Worm (Caenorhabditis elegans): Measurements from ENCODE around the gene set-1.
A peak's percentile ranks its signal among the peaks of the same experiment; 100 is the strongest.

Gene set-1

DNA sequence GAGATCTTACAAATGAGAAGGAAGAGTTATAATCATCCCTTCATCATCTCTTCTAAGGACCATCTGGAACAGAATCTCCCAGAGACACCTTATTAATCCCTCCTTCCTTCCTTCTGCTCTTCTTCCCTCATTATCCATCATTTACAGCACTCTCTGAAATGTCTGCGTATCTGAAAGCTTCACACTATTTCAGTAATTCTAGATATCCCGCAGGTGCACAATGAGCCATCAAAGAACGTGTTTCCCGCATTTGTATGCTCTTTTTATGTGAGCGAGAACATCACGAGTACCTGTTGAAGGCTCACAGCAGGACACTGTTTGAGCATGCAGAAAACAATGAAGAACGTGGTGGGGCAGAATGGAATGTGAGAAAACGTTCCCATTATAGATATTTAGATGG, 24.2 kb upstream of the set-1 start (continued):
- TF ChIP-seq lir-3 (tag; optimal IDR thresholded peaks at IDR 0.05) (no peak), dmd-9 (GFP tag; IDR thresholded peaks at IDR 0.05) (no peak)

ce11 chrIII:6471451-6471850, 19.3 kb upstream of the set-1 start, which contains the start of gene wht-6:
wht-6 (plus strand) TSS chrIII:6471751.
- TF ChIP-seq aha-1 (tag) (no peak), jun-1 (tag; optimal IDR thresholded peaks at IDR 0.05) (no peak), lin-39 (tag; optimal IDR thresholded peaks at IDR 0.05) (no peak), arid-1 (GFP tag; conservative IDR thresholded peaks at IDR 0.05) (no peak), nhr-48 (tag; optimal IDR thresholded peaks at IDR 0.05) (no peak), lin-1 (GFP tag; IDR thresholded peaks at IDR 0.05) (no peak), saeg-2 (GFP tag; IDR thresholded peaks at IDR 0.05) (no peak), daf-16 (GFP tag; optimal IDR thresholded peaks at IDR 0.05) (no peak), daf-16 (tag; optimal IDR thresholded peaks at IDR 0.05) (no peak), mdl-1 (tag; optimal IDR thresholded peaks at IDR 0.05) (no peak)

DNA sequence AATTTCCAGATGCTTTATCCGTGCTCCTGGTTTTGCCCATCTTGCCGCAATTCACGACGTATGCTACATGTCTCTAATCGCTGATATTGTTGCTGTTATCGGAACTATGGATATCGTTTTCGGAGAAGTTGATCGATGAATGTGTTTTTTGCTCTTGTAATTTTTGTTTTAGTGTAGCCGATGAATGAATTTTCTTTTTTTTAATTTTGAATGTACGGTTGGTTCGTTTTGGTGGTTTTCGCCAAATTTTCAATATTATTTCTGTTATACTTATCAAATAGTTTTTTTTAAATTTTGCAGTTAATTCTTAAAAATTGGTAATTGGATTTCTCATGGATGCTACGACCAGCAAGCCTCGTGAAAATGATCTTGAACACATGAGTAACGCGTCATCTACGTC, 14.8 kb upstream of the set-1 start, which contains the start of gene T26A5.2:
Gene T26A5.2, plus strand, starts transcription at position 301 of the 400 bp plus-strand sequence.
- TF ChIP-seq ceh-32 (tag; optimal IDR thresholded peaks at IDR 0.05; ENCODE audit: poor library complexity) (no peak), aha-1 (tag) (peak; percentile 4)

DNA sequence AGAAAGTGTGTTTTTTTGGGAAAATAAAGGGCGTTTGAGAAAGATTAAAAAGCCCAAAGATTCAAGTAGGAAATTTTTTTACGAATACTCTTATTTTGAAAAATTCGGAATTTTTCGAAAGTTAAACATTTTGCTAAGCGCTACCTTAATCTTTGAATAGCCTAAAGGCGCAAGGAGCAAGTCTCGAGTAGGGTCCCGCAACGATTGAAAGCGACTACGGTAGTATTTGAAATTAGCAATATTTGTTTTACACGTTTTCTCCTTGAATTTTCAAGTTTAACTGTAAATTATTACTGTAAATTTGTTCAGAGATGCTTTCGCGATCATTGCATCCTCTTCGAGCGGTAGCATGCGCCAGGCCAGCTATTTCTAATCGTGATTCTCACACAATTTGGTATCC, 12.7 kb upstream of the set-1 start, which contains the start of gene nduf-2.2:
Gene nduf-2.2, plus strand, starts transcription at position 310 of the 400 bp plus-strand sequence.
- TF ChIP-seq ama-1 (optimal IDR thresholded peaks at IDR 0.05) (no peak), ztf-7 (tag; optimal IDR thresholded peaks at IDR 0.05) (no peak), lin-15B (tag; optimal IDR thresholded peaks at IDR 0.05) (no peak), spr-1 (tag; optimal IDR thresholded peaks at IDR 0.05) (no peak)

DNA sequence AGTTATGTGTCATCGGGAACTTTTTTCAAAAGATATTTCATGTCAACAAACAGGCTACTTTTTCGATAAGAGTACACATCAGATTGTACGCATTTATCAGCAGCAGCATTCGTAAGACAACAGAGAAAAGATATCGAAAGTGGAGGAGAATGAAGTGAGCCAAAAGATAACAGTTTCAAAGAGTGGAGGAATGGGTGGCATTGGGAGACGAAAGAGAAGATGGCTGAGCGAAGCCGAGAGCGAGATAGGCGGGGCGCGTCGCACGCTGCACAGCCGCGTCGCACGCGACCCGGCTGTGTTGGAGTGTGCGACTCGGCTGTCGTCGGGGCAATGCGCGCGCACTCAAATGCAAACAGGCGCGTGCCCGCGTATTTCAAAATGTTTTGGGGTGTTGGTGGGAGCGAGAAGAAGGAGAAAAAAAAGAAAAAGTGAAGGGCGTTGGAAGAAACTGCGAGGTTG, 12.0 kb upstream of the set-1 start:
- TF ChIP-seq sdz-12 (GFP tag; optimal IDR thresholded peaks at IDR 0.05): peak; percentile 25
- no peak for TF ChIP-seq lin-15B (tag; optimal IDR thresholded peaks at IDR 0.05)
- peak; percentile 77 for TF ChIP-seq snpc-1.2 (GFP tag; IDR thresholded peaks at IDR 0.05)
- no peak for TF ChIP-seq F49E8.2 (tag; optimal IDR thresholded peaks at IDR 0.05; ENCODE audit: borderline replicate concordance)
- peak; percentile 89 for TF ChIP-seq ama-1 (optimal IDR thresholded peaks at IDR 0.05)
- TF ChIP-seq zip-2 (tag; optimal IDR thresholded peaks at IDR 0.05): peak; percentile 11
- TF ChIP-seq mxl-3 (GFP tag; optimal IDR thresholded peaks at IDR 0.05): peak; percentile 83
- TF ChIP-seq ceh-44 (GFP tag; IDR thresholded peaks at IDR 0.05): no peak
- TF ChIP-seq dpl-1 (GFP tag; optimal IDR thresholded peaks at IDR 0.05): peak; percentile 75
- no peak for TF ChIP-seq tag-97 (GFP tag; IDR thresholded peaks at IDR 0.05)
- TF ChIP-seq daf-19 (GFP tag; conservative IDR thresholded peaks at IDR 0.05): no peak
- 0 out of 2 replicates have a peak, but pooled peaks have one; percentile 22 for TF ChIP-seq nhr-41 (GFP tag; IDR thresholded peaks at IDR 0.05)
- no peak for TF ChIP-seq nhr-237 (tag; optimal IDR thresholded peaks at IDR 0.05)
- peak; percentile 86 for TF ChIP-seq gei-8 (GFP tag; optimal IDR thresholded peaks at IDR 0.05)
- no peak for TF ChIP-seq zag-1 (tag; optimal IDR thresholded peaks at IDR 0.05)
- peak; percentile 36 for TF ChIP-seq ceh-32 (tag; optimal IDR thresholded peaks at IDR 0.05; ENCODE audit: poor library complexity)
- TF ChIP-seq F44E2.7 (GFP tag; IDR thresholded peaks at IDR 0.05): peak; percentile 83; the same call in 1 of the 2 replicates
- TF ChIP-seq snpc-4 (tag; optimal IDR thresholded peaks at IDR 0.05): no peak
- peak; percentile 47 for TF ChIP-seq F37D6.2 (tag; optimal IDR thresholded peaks at IDR 0.05)
- TF ChIP-seq daf-12 (tag; optimal IDR thresholded peaks at IDR 0.05): no peak
- TF ChIP-seq nhr-42 (GFP tag; IDR thresholded peaks at IDR 0.05): peak; percentile 84
- peak; percentile 71 for TF ChIP-seq lin-13 (GFP tag; optimal IDR thresholded peaks at IDR 0.05)
- peak; percentile 96 for TF ChIP-seq pqm-1 (tag; optimal IDR thresholded peaks at IDR 0.05)
- TF ChIP-seq skn-1 (tag; optimal IDR thresholded peaks at IDR 0.05): no peak
- TF ChIP-seq ZK337.2 (GFP tag; IDR thresholded peaks at IDR 0.05): no peak
- TF ChIP-seq lir-3 (tag; optimal IDR thresholded peaks at IDR 0.05): no peak
- TF ChIP-seq ztf-7 (tag; optimal IDR thresholded peaks at IDR 0.05): no peak
- TF ChIP-seq unc-62 (GFP tag; optimal IDR thresholded peaks at IDR 0.05 in 1 of 2): no peak
- no peak for TF ChIP-seq unc-62 (tag; optimal IDR thresholded peaks at IDR 0.05)
- no peak for TF ChIP-seq ceh-28 (tag; optimal IDR thresholded peaks at IDR 0.05)
- peak; percentile 7 for TF ChIP-seq unc-130 (GFP tag; optimal IDR thresholded peaks at IDR 0.05)
- peak in 1 of 2 experiments; percentile 85 for TF ChIP-seq hif-1 (tag; optimal IDR thresholded peaks at IDR 0.05)
- peak; percentile 76 for TF ChIP-seq madf-9 (GFP tag; conservative IDR thresholded peaks at IDR 0.05)

Data from whole organism, L4 larva.